Fruit fly (Drosophila melanogaster): ENCODE results near the gene CG42827.

CG42827 gene

dm6 chr3R:23399679-23400078, 27.0 kb downstream of the CG42827 start:
- TF ChIP-seq Sox15 (GFP tag; optimal IDR thresholded peaks at IDR 0.05): no peak
- TF ChIP-seq CG32006 (GFP tag; optimal IDR thresholded peaks at IDR 0.05): peak; percentile 48
- TF ChIP-seq CG3032 (tag; optimal IDR thresholded peaks at IDR 0.05): no peak
- TF ChIP-seq Hr39 (GFP tag; optimal IDR thresholded peaks at IDR 0.05): no peak
- TF ChIP-seq CG8119 (GFP tag; IDR thresholded peaks at IDR 0.05): peak; percentile 64; the same call in 2 of the 3 replicates
- peak; percentile 17 for TF ChIP-seq pdm3 (GFP tag; optimal IDR thresholded peaks at IDR 0.05)
- no peak for TF ChIP-seq Smox (GFP tag; optimal IDR thresholded peaks at IDR 0.05)
- TF ChIP-seq achi (GFP tag; optimal IDR thresholded peaks at IDR 0.05): peak; percentile 1
- TF ChIP-seq CG9139 (GFP tag; optimal IDR thresholded peaks at IDR 0.05): no peak
- TF ChIP-seq Eip78C (GFP tag): peak; percentile 47
- peak; percentile 35 for TF ChIP-seq Hr4 (GFP tag; optimal IDR thresholded peaks at IDR 0.05)
- no peak for TF ChIP-seq CG8632 (GFP tag; optimal IDR thresholded peaks at IDR 0.05)
- no peak for TF ChIP-seq fd85E (GFP tag; optimal IDR thresholded peaks at IDR 0.05)
- TF ChIP-seq CG15336 (GFP tag; IDR thresholded peaks at IDR 0.05): peak; percentile 73
- no peak for TF ChIP-seq CG34406 (GFP tag; optimal IDR thresholded peaks at IDR 0.05)
- TF ChIP-seq net (GFP tag; optimal IDR thresholded peaks at IDR 0.05): no peak
- TF ChIP-seq vri (GFP tag; optimal IDR thresholded peaks at IDR 0.05): no peak
- peak; percentile 76 for TF ChIP-seq eg (GFP tag; IDR thresholded peaks at IDR 0.05)
- 0 out of 3 replicates have a peak, but pooled peaks have one; percentile 18 for TF ChIP-seq CG6163 (GFP tag; IDR thresholded peaks at IDR 0.05)
- TF ChIP-seq CG31627 (GFP tag; optimal IDR thresholded peaks at IDR 0.05): no peak
- no peak for TF ChIP-seq CG10631 (GFP tag; optimal IDR thresholded peaks at IDR 0.05)
- no peak for TF ChIP-seq topi (GFP tag; optimal IDR thresholded peaks at IDR 0.05)
- TF ChIP-seq OdsH (GFP tag; optimal IDR thresholded peaks at IDR 0.05): peak; percentile 6
- TF ChIP-seq fd59A (GFP tag; optimal IDR thresholded peaks at IDR 0.05): no peak
- TF ChIP-seq CG6276 (GFP tag; optimal IDR thresholded peaks at IDR 0.05): peak; percentile 54

- TF ChIP-seq esn (GFP tag; optimal IDR thresholded peaks at IDR 0.05): no peak
- TF ChIP-seq svp (GFP tag): peak; percentile 53
- no peak for TF ChIP-seq CG34406 (GFP tag; optimal IDR thresholded peaks at IDR 0.05)
- TF ChIP-seq Smox (GFP tag; optimal IDR thresholded peaks at IDR 0.05): no peak
- no peak for TF ChIP-seq Lpt (GFP tag; optimal IDR thresholded peaks at IDR 0.05)
- TF ChIP-seq Ets21C (GFP tag; optimal IDR thresholded peaks at IDR 0.05): no peak
- no peak for TF ChIP-seq spab (GFP tag; optimal IDR thresholded peaks at IDR 0.05)
- TF ChIP-seq CG3919 (GFP tag; optimal IDR thresholded peaks at IDR 0.05): no peak
- TF ChIP-seq CG8119 (GFP tag; IDR thresholded peaks at IDR 0.05): no peak
- TF ChIP-seq Eip78C (GFP tag): peak; percentile 65
- no peak for TF ChIP-seq CG8632 (GFP tag; optimal IDR thresholded peaks at IDR 0.05)
- TF ChIP-seq CG11762 (GFP tag; optimal IDR thresholded peaks at IDR 0.05; ENCODE audit: insufficient read depth): no peak
- no peak for TF ChIP-seq CG6854 (GFP tag; optimal IDR thresholded peaks at IDR 0.05)
- TF ChIP-seq eg (GFP tag; IDR thresholded peaks at IDR 0.05): no peak
- TF ChIP-seq Eip75B (GFP tag; optimal IDR thresholded peaks at IDR 0.05): no peak
- 0 out of 3 replicates have a peak, but pooled peaks have one; percentile 20 for TF ChIP-seq CG6163 (GFP tag; IDR thresholded peaks at IDR 0.05)
- TF ChIP-seq CG11902 (GFP tag; optimal IDR thresholded peaks at IDR 0.05): no peak
- no peak for TF ChIP-seq net (GFP tag; optimal IDR thresholded peaks at IDR 0.05)
- TF ChIP-seq CG32006 (GFP tag; optimal IDR thresholded peaks at IDR 0.05): no peak
These were observed 28.8 kb downstream of the CG42827 start for dm6 chr3R:23401519-23401918.

dm6 chr3R:23402508-23402907, 29.8 kb downstream of the CG42827 start, which contains the start of gene Ir94d:
Gene Ir94d, plus strand, starts transcription at chr3R:23402808.
- TF ChIP-seq salr (GFP tag; optimal IDR thresholded peaks at IDR 0.05) (no peak), CG6163 (GFP tag; IDR thresholded peaks at IDR 0.05) (no peak), CG6276 (GFP tag; optimal IDR thresholded peaks at IDR 0.05) (no peak), Eip75B (GFP tag; optimal IDR thresholded peaks at IDR 0.05) (no peak), CG8119 (GFP tag; IDR thresholded peaks at IDR 0.05) (no peak), CG7368 (GFP tag; optimal IDR thresholded peaks at IDR 0.05) (no peak), OdsH (GFP tag; optimal IDR thresholded peaks at IDR 0.05) (no peak), CG16779 (tag; optimal IDR thresholded peaks at IDR 0.05) (no peak), achi (GFP tag; optimal IDR thresholded peaks at IDR 0.05) (no peak), acj6 (GFP tag; optimal IDR thresholded peaks at IDR 0.05) (no peak), Ets96B (tag; optimal IDR thresholded peaks at IDR 0.05) (no peak), CG4318 (GFP tag; optimal IDR thresholded peaks at IDR 0.05) (no peak), fd85E (GFP tag; optimal IDR thresholded peaks at IDR 0.05) (no peak)
